Worm (Caenorhabditis elegans): ENCODE measurements around the gene ceh-83.

The ceh-83 gene

ce11 chrII:1735145-1735544, 1.2 kb downstream of the ceh-83 start:
- TF ChIP-seq ceh-16 (tag; optimal IDR thresholded peaks at IDR 0.05): no peak

ce11 chrII:1731932-1732331, 4.4 kb downstream of the ceh-83 start, which contains the start of gene ceh-82:
TSS of gene ceh-82 (plus strand) at chrII:1732232.
- TF ChIP-seq nhr-25 (tag; optimal IDR thresholded peaks at IDR 0.05): no peak
- no peak for TF ChIP-seq ceh-16 (tag; optimal IDR thresholded peaks at IDR 0.05)
- TF ChIP-seq lsy-12 (tag; optimal IDR thresholded peaks at IDR 0.05): no peak
- no peak for TF ChIP-seq nhr-76 (tag; optimal IDR thresholded peaks at IDR 0.05)
- no peak for TF ChIP-seq eor-1 (tag; optimal IDR thresholded peaks at IDR 0.05)
- TF ChIP-seq mdl-1 (tag; optimal IDR thresholded peaks at IDR 0.05): no peak
- TF ChIP-seq pqm-1 (tag; optimal IDR thresholded peaks at IDR 0.05): no peak

- no peak for TF ChIP-seq unc-62 (GFP tag; optimal IDR thresholded peaks at IDR 0.05)
- no peak for TF ChIP-seq pha-4 (tag; optimal IDR thresholded peaks at IDR 0.05)
- no peak for TF ChIP-seq nhr-12 (tag; optimal IDR thresholded peaks at IDR 0.05)
- no peak for TF ChIP-seq egl-27 (tag; optimal IDR thresholded peaks at IDR 0.05)
- TF ChIP-seq R02D3.7 (tag; optimal IDR thresholded peaks at IDR 0.05): no peak
- TF ChIP-seq ceh-9 (tag; optimal IDR thresholded peaks at IDR 0.05): no peak
- no peak for TF ChIP-seq nhr-67 (tag; optimal IDR thresholded peaks at IDR 0.05)
- no peak for TF ChIP-seq fos-1 (tag; optimal IDR thresholded peaks at IDR 0.05)
- no peak for TF ChIP-seq nhr-43 (tag; optimal IDR thresholded peaks at IDR 0.05; ENCODE audit: poor library complexity, severe bottlenecking)
- no peak for TF ChIP-seq elt-2 (tag; optimal IDR thresholded peaks at IDR 0.05)
- TF ChIP-seq nhr-28 (tag; optimal IDR thresholded peaks at IDR 0.05): no peak
- no peak for TF ChIP-seq lsy-12 (tag; optimal IDR thresholded peaks at IDR 0.05)
- no peak for TF ChIP-seq sea-2 (GFP tag; optimal IDR thresholded peaks at IDR 0.05)
- no peak for TF ChIP-seq elt-1 (tag; optimal IDR thresholded peaks at IDR 0.05)
- TF ChIP-seq elt-3 (tag; optimal IDR thresholded peaks at IDR 0.05): no peak
- no peak for TF ChIP-seq ceh-28 (tag; optimal IDR thresholded peaks at IDR 0.05)
- TF ChIP-seq mml-1 (tag; optimal IDR thresholded peaks at IDR 0.05): no peak
Measured at ce11 chrII:1730103-1730502, 6.2 kb downstream of the ceh-83 start, which contains the start of gene ceh-81. TSS of gene ceh-81 (plus strand) at chrII:1730403.

- TF ChIP-seq pqm-1 (tag; optimal IDR thresholded peaks at IDR 0.05) (peak; percentile 89), elt-2 (tag; optimal IDR thresholded peaks at IDR 0.05) (peak; percentile 92), egl-27 (tag; optimal IDR thresholded peaks at IDR 0.05) (no peak)
Measured at ce11 chrII:1728253-1728652, 8.1 kb downstream of the ceh-83 start, which contains the start of gene btb-9. TSS of gene btb-9 (plus strand) at chrII:1728506.

- TF ChIP-seq fkh-2 (tag; optimal IDR thresholded peaks at IDR 0.05): no peak
- no peak for TF ChIP-seq unc-62 (GFP tag; optimal IDR thresholded peaks at IDR 0.05)
- TF ChIP-seq nhr-12 (tag; optimal IDR thresholded peaks at IDR 0.05): no peak
- no peak for TF ChIP-seq nhr-43 (tag; optimal IDR thresholded peaks at IDR 0.05; ENCODE audit: poor library complexity, severe bottlenecking)
- TF ChIP-seq eor-1 (tag; optimal IDR thresholded peaks at IDR 0.05): no peak
- no peak for TF ChIP-seq mdl-1 (tag; optimal IDR thresholded peaks at IDR 0.05)
- no peak for TF ChIP-seq nhr-237 (tag; optimal IDR thresholded peaks at IDR 0.05)
- no peak for TF ChIP-seq hmg-11 (tag; optimal IDR thresholded peaks at IDR 0.05)
- TF ChIP-seq ztf-11 (tag; optimal IDR thresholded peaks at IDR 0.05): no peak
- TF ChIP-seq ama-1 (optimal IDR thresholded peaks at IDR 0.05): no peak
- TF ChIP-seq ceh-16 (tag; optimal IDR thresholded peaks at IDR 0.05): no peak
- no peak for TF ChIP-seq pqm-1 (tag; optimal IDR thresholded peaks at IDR 0.05)
- no peak for TF ChIP-seq unc-39 (tag; optimal IDR thresholded peaks at IDR 0.05)
- no peak for TF ChIP-seq fkh-10 (GFP tag; optimal IDR thresholded peaks at IDR 0.05)
- TF ChIP-seq jun-1 (tag; optimal IDR thresholded peaks at IDR 0.05): no peak
- no peak for TF ChIP-seq nhr-23 (tag; optimal IDR thresholded peaks at IDR 0.05)
- TF ChIP-seq snpc-4 (tag; optimal IDR thresholded peaks at IDR 0.05): no peak
- TF ChIP-seq nhr-67 (tag; optimal IDR thresholded peaks at IDR 0.05): no peak
- TF ChIP-seq skn-1 (tag; optimal IDR thresholded peaks at IDR 0.05): no peak
Measured at ce11 chrII:1725735-1726134, 10.6 kb downstream of the ceh-83 start, which contains the start of gene F45C12.17. TSS of gene F45C12.17 (plus strand) at chrII:1726111.

ce11 chrII:1724314-1724713, 12.0 kb downstream of the ceh-83 start, which contains the start of gene fbxb-11:
TSS of gene fbxb-11 (plus strand) at chrII:1724614.
- no peak for TF ChIP-seq ceh-28 (tag; optimal IDR thresholded peaks at IDR 0.05)
- TF ChIP-seq R02D3.7 (tag; optimal IDR thresholded peaks at IDR 0.05): no peak
- TF ChIP-seq unc-39 (tag; optimal IDR thresholded peaks at IDR 0.05): no peak
- TF ChIP-seq nhr-77 (tag; optimal IDR thresholded peaks at IDR 0.05): no peak
